Fruit fly (Drosophila melanogaster): ENCODE measurements around the gene Uch.

Uch gene

DNA sequence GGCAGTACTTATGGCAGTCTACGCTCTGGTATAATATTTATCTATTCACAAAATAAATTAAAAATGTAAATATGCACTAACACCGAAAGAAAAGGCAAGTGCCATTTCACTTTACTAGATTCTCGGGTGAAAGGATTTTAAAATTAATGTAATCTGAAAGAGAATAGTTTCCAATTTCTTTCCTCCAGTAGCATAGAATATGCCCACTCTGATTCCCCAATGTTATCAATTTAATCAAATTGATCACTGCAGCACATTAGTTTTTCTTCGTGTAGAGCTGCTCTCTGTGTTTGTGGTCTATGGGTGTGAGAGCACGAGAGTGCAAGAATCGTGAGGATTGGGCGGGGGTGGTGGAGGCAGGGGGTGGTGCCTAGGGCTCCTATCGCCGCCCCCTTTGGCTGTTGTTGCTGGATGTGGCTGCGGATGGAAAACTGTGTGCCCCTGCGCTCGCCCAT is 12.9 kb downstream of the Uch start (continued):
- TF ChIP-seq salm (tag; optimal IDR thresholded peaks at IDR 0.05) (peak; percentile 73), CG18599 (GFP tag; optimal IDR thresholded peaks at IDR 0.05) (peak; percentile 65), MESR4 (GFP tag; optimal IDR thresholded peaks at IDR 0.05) (peak; percentile 0), CG12104 (GFP tag; optimal IDR thresholded peaks at IDR 0.05) (peak; percentile 86), CG3995 (GFP tag; optimal IDR thresholded peaks at IDR 0.05) (no peak), disco-r (GFP tag; optimal IDR thresholded peaks at IDR 0.05) (peak; percentile 53), bsh (GFP tag; optimal IDR thresholded peaks at IDR 0.05) (peak; percentile 88 to 95), HLH4C (GFP tag; IDR thresholded peaks at IDR 0.05; ENCODE audit: partially characterized antibody) (no peak), Ssrp (tag; optimal IDR thresholded peaks at IDR 0.05) (peak; percentile 88), Doc2 (GFP tag; IDR thresholded peaks at IDR 0.05) (no peak), schlank (tag; optimal IDR thresholded peaks at IDR 0.05) (no peak), B-H2 (GFP tag; optimal IDR thresholded peaks at IDR 0.05) (no peak), CG4730 (GFP tag; IDR thresholded peaks at IDR 0.05) (peak; percentile 33; the same call in 1 of the 2 replicates), CG8765 (GFP tag; IDR thresholded peaks at IDR 0.05) (peak; percentile 25; the same call in 1 of the 2 replicates), Dll (GFP tag; IDR thresholded peaks at IDR 0.05; ENCODE audit: partially characterized antibody) (no peak), CG14710 (tag; optimal IDR thresholded peaks at IDR 0.05) (peak; percentile 95), seq (GFP tag; IDR thresholded peaks at IDR 0.05) (no peak), Nf-YA (GFP tag; IDR thresholded peaks at IDR 0.05) (peak; percentile 67; the same call in 1 of the 2 replicates), unc-4 (GFP tag; IDR thresholded peaks at IDR 0.05; ENCODE audit: partially characterized antibody) (no peak), ash1 (GFP tag; optimal IDR thresholded peaks at IDR 0.05) (no peak), ara (GFP tag; IDR thresholded peaks at IDR 0.05) (peak; percentile 88), Rx (GFP tag; IDR thresholded peaks at IDR 0.05) (no peak), CG34224 (GFP tag; IDR thresholded peaks at IDR 0.05; ENCODE audit: partially characterized antibody) (no peak), dati (GFP tag; IDR thresholded peaks at IDR 0.05) (0 out of 2 replicates have a peak, but pooled peaks have one; percentile 7), tll (GFP tag; optimal IDR thresholded peaks at IDR 0.05) (peak in 1 of 2 experiments; percentile 5), caup (GFP tag; optimal IDR thresholded peaks at IDR 0.05; ENCODE audit: severe bottlenecking) (peak; percentile 57), sima (GFP tag; optimal IDR thresholded peaks at IDR 0.05) (no peak), Xbp1 (GFP tag; optimal IDR thresholded peaks at IDR 0.05) (peak; percentile 79), CG2712 (tag; optimal IDR thresholded peaks at IDR 0.05) (peak; percentile 94), ase (GFP tag; IDR thresholded peaks at IDR 0.05) (peak; percentile 66; the same call in 2 of the 3 replicates), trem (tag; optimal IDR thresholded peaks at IDR 0.05) (peak; percentile 89), Sin3A (optimal IDR thresholded peaks at IDR 0.05) (no peak), Bdp1 (GFP tag; optimal IDR thresholded peaks at IDR 0.05) (peak; percentile 29), D19A (tag; optimal IDR thresholded peaks at IDR 0.05) (peak; percentile 85), CG8478 (optimal IDR thresholded peaks at IDR 0.05) (no peak), CG17612 (GFP tag; IDR thresholded peaks at IDR 0.05) (no peak), CG11456 (GFP tag; IDR thresholded peaks at IDR 0.05) (0 out of 3 replicates have a peak, but pooled peaks have one; percentile 18), HLHmδ (GFP tag; optimal IDR thresholded peaks at IDR 0.05) (no peak), CG30403 (GFP tag; optimal IDR thresholded peaks at IDR 0.05) (peak; percentile 87), Dfd (GFP tag; optimal IDR thresholded peaks at IDR 0.05) (no peak), tin (GFP tag; optimal IDR thresholded peaks at IDR 0.05) (peak; percentile 74), Eip74EF (GFP tag; optimal IDR thresholded peaks at IDR 0.05) (peak in 1 of 2 experiments; percentile 88), Lim3 (GFP tag; IDR thresholded peaks at IDR 0.05) (no peak; the same call in 1 of the 2 replicates), hbn (GFP tag; IDR thresholded peaks at IDR 0.05; ENCODE audit: partially characterized antibody) (no peak), Fer2 (tag; optimal IDR thresholded peaks at IDR 0.05) (no peak), CG3065 (GFP tag; optimal IDR thresholded peaks at IDR 0.05) (peak; percentile 61), ranshi (GFP tag; IDR thresholded peaks at IDR 0.05) (peak; percentile 63; the same call in 1 of the 2 replicates), CG10431 (GFP tag; optimal IDR thresholded peaks at IDR 0.05) (peak; percentile 88), CG6272 (GFP tag; IDR thresholded peaks at IDR 0.05) (peak; percentile 65), CG1602 (GFP tag; optimal IDR thresholded peaks at IDR 0.05) (peak; percentile 77)
